Fruit fly (Drosophila melanogaster) whole organism, embryonic: Measurements from ENCODE around the gene CG5644.

Experiments used
- ATbp ChIP-seq: fragments of 200-800 bp; sonication (Bioruptor generic); optimal IDR thresholded peaks from 2 replicates; lab custom pipeline; 2017; ENCODE audit warnings: missing biosample characterization, mild to moderate bottlenecking, missing genetic modification characterization, missing genetic modification reagents
- Blimp-1 ChIP-seq: fragments of 200-800 bp; sonication (Bioruptor generic); optimal IDR thresholded peaks from 3 replicates; lab custom pipeline; 2018; ENCODE audit warnings: missing biosample characterization, missing genetic modification characterization, mild to moderate bottlenecking, moderate library complexity, missing genetic modification reagents
- CG11723 ChIP-seq: fragments of 200-800 bp; sonication (Bioruptor generic); optimal IDR thresholded peaks from 2 replicates; lab custom pipeline; 2017; ENCODE audit warnings: missing biosample characterization, mild to moderate bottlenecking, missing genetic modification characterization
- CG12659 ChIP-seq: fragments of 200-800 bp; sonication (Bioruptor generic); optimal IDR thresholded peaks from 3 replicates; lab custom pipeline; 2017; ENCODE audit warnings: mild to moderate bottlenecking, missing biosample characterization, missing genetic modification reagents, missing genetic modification characterization
- CG15479 ChIP-seq: fragments of 200-800 bp; sonication (Bioruptor generic); optimal IDR thresholded peaks from 3 replicates; lab custom pipeline; 2019; ENCODE audit warnings: missing biosample characterization, mild to moderate bottlenecking, missing genetic modification characterization, moderate library complexity
- CG16815 ChIP-seq: fragments of 200-800 bp; sonication (Bioruptor generic); optimal IDR thresholded peaks from 3 replicates; lab custom pipeline; 2017; ENCODE audit warnings: missing biosample characterization, mild to moderate bottlenecking, missing genetic modification characterization
- CG18764 ChIP-seq: fragments of 200-800 bp; sonication (Bioruptor generic); optimal IDR thresholded peaks from 3 replicates; lab custom pipeline; 2016; ENCODE audit warnings: missing biosample characterization, missing genetic modification characterization
- CG2678 ChIP-seq: fragments of 200-800 bp; sonication (Bioruptor generic); optimal IDR thresholded peaks from 3 replicates; lab custom pipeline; 2019; ENCODE audit warnings: missing biosample characterization, mild to moderate bottlenecking, missing genetic modification characterization, moderate library complexity
- CG2712 ChIP-seq: fragments of 200-800 bp; optimal IDR thresholded peaks from 3 replicates; lab custom pipeline; 2019; ENCODE audit warnings: missing biosample characterization, mild to moderate bottlenecking, missing genetic modification characterization, moderate library complexity
- CG2889 ChIP-seq: fragments of 200-800 bp; sonication (Bioruptor generic); IDR thresholded peaks from 3 replicates; pipeline ENCODE4 v1.3.6; 2022; ENCODE audit warnings: missing biosample characterization, missing genetic modification characterization
- CG31224 ChIP-seq: fragments of 200-800 bp; sonication (Bioruptor generic); IDR thresholded peaks from 2 replicates; pipeline ENCODE4 v1.3.6; 2022; ENCODE audit warnings: missing biosample characterization, missing genetic modification characterization
- CG3163 ChIP-seq: fragments of 200-800 bp; sonication (Bioruptor generic); optimal IDR thresholded peaks from 3 replicates; lab custom pipeline; 2016; ENCODE audit warnings: missing biosample characterization, missing genetic modification characterization
- CG32767 ChIP-seq: fragments of 200-800 bp; sonication (Bioruptor generic); IDR thresholded peaks from 2 replicates; pipeline ENCODE4 v1.3.6; 2022; ENCODE audit warnings: missing biosample characterization, missing genetic modification characterization
- CG32772 ChIP-seq: fragments of 200-800 bp; sonication (Bioruptor generic); IDR thresholded peaks from 2 replicates; pipeline ENCODE4 v1.3.6; 2022; ENCODE audit warnings: missing biosample characterization, missing genetic modification characterization
- CG33557 ChIP-seq: fragments of 200-800 bp; sonication (Bioruptor generic); optimal IDR thresholded peaks from 2 replicates; lab custom pipeline; 2019; ENCODE audit warnings: missing biosample characterization, mild to moderate bottlenecking, missing genetic modification characterization, moderate library complexity
- CG3407 ChIP-seq: fragments of 200-800 bp; sonication (Bioruptor generic); optimal IDR thresholded peaks from 2 replicates; lab custom pipeline; 2018; ENCODE audit warnings: missing biosample characterization, mild to moderate bottlenecking, missing genetic modification characterization
- CG3838 ChIP-seq: fragments of 200-800 bp; sonication (Bioruptor generic); optimal IDR thresholded peaks from 3 replicates; lab custom pipeline; 2016; ENCODE audit warnings: missing biosample characterization, missing genetic modification characterization
- CG3995 ChIP-seq: fragments of 200-800 bp; sonication (Bioruptor generic); optimal IDR thresholded peaks from 3 replicates; lab custom pipeline; 2016; ENCODE audit warnings: missing biosample characterization, missing genetic modification characterization
- CG6791 ChIP-seq: fragments of 200-800 bp; sonication (Bioruptor generic); IDR thresholded peaks from 3 replicates; pipeline ENCODE4 v1.3.6; 2022; ENCODE audit warnings: missing biosample characterization, missing genetic modification characterization; ENCODE audit not compliant: partially characterized antibody
- CG9215 ChIP-seq: fragments of 200-800 bp; sonication (Bioruptor generic); IDR thresholded peaks from 2 replicates; pipeline ENCODE4 v1.3.6; 2022; ENCODE audit warnings: missing biosample characterization, missing genetic modification characterization
- CG9727 ChIP-seq: fragments of 200-800 bp; sonication (Bioruptor generic); optimal IDR thresholded peaks from 3 replicates; lab custom pipeline; 2017; ENCODE audit warnings: missing biosample characterization, mild to moderate bottlenecking, missing genetic modification characterization
- CoRest ChIP-seq: fragments of 200-800 bp; sonication (Bioruptor generic); optimal IDR thresholded peaks from 3 replicates; lab custom pipeline; 2018; ENCODE audit warnings: missing biosample characterization, mild to moderate bottlenecking, missing genetic modification characterization, moderate library complexity
- E2f2 ChIP-seq: fragments of 200-800 bp; sonication (Bioruptor generic); IDR thresholded peaks from 2 replicates; pipeline ENCODE4 v1.3.6; 2022; ENCODE audit warnings: missing biosample characterization, missing genetic modification characterization
- Fer1 ChIP-seq: fragments of 200-800 bp; sonication (Bioruptor generic); optimal IDR thresholded peaks from 2 replicates; lab custom pipeline; 2017; ENCODE audit warnings: missing biosample characterization, mild to moderate bottlenecking, missing genetic modification characterization
- Gsc ChIP-seq: fragments of 200-800 bp; sonication (Bioruptor generic); IDR thresholded peaks from 2 replicates; pipeline ENCODE4 v1.3.6; 2022; ENCODE audit warnings: missing biosample characterization, missing genetic modification characterization
- HmgD ChIP-seq: fragments of 200-800 bp; sonication (Bioruptor generic); optimal IDR thresholded peaks from 3 replicates; lab custom pipeline; 2016; ENCODE audit warnings: missing biosample characterization, missing genetic modification characterization
- Hr39 ChIP-seq: fragments of >200 bp; optimal IDR thresholded peaks from 2 replicates; lab custom pipeline; 2017
- Hr51 ChIP-seq, 2 experiments: fragments of 200-800 bp; sonication (Bioruptor generic); optimal IDR thresholded peaks; 2 replicates in 1 of 2; 3 replicates in 1 of 2; lab custom pipeline; 2016 to 2018; ENCODE audit warnings: missing biosample characterization in 2 of 2, missing genetic modification characterization in 2 of 2, mild to moderate bottlenecking in 1 of 2, moderate library complexity in 1 of 2
- Lpt ChIP-seq: fragments of >200 bp; optimal IDR thresholded peaks from 2 replicates; lab custom pipeline; 2018; ENCODE audit warnings: missing biosample characterization, missing genetic modification characterization
- MBD-R2 ChIP-seq: fragments of 200-800 bp; sonication (Bioruptor generic); IDR thresholded peaks from 2 replicates; pipeline ENCODE4 v1.3.6; 2022; ENCODE audit warnings: missing biosample characterization, missing genetic modification characterization
- NK7.1 ChIP-seq: fragments of 200-800 bp; sonication (Bioruptor generic); optimal IDR thresholded peaks from 3 replicates; lab custom pipeline; 2016; ENCODE audit warnings: missing biosample characterization, missing genetic modification characterization
- abd-A ChIP-seq: fragments of 200-800 bp; sonication (Bioruptor generic); optimal IDR thresholded peaks from 3 replicates; lab custom pipeline; 2019; ENCODE audit warnings: missing biosample characterization, mild to moderate bottlenecking, missing genetic modification characterization, moderate library complexity
- ci ChIP-seq: fragments of 200-800 bp; sonication (Bioruptor generic); IDR thresholded peaks from 3 replicates; pipeline ENCODE4 v1.3.6; 2022; ENCODE audit warnings: missing biosample characterization, missing genetic modification characterization
- dati ChIP-seq: fragments of 200-800 bp; sonication (Bioruptor generic); IDR thresholded peaks from 2 replicates; pipeline ENCODE4 v1.3.6; 2022; ENCODE audit warnings: missing biosample characterization, missing genetic modification characterization
- dmrt11E ChIP-seq: fragments of 200-800 bp; sonication (Bioruptor generic); optimal IDR thresholded peaks from 3 replicates; lab custom pipeline; 2018; ENCODE audit warnings: missing biosample characterization, mild to moderate bottlenecking, missing genetic modification characterization, moderate library complexity
- dpn ChIP-seq, 2 experiments: fragments of 200-800 bp; sonication (Bioruptor generic); optimal IDR thresholded peaks; 3 replicates each; lab custom pipeline; 2016; ENCODE audit warnings: missing biosample characterization in 2 of 2, missing genetic modification characterization in 2 of 2
- eyg ChIP-seq: fragments of 200-800 bp; sonication (Bioruptor generic); optimal IDR thresholded peaks from 3 replicates; lab custom pipeline; 2016; ENCODE audit warnings: missing biosample characterization, missing genetic modification characterization
- fd3F ChIP-seq: fragments of 200-800 bp; sonication (Bioruptor generic); optimal IDR thresholded peaks from 2 replicates; lab custom pipeline; 2018; ENCODE audit warnings: missing biosample characterization, mild to moderate bottlenecking, missing genetic modification characterization, moderate library complexity
- gfzf ChIP-seq: fragments of 200-800 bp; sonication (Bioruptor generic); optimal IDR thresholded peaks from 2 replicates; lab custom pipeline; 2016; ENCODE audit warnings: missing biosample characterization, mild to moderate bottlenecking, missing genetic modification characterization, moderate library complexity
- inv ChIP-seq: fragments of 200-800 bp; sonication (Bioruptor generic); IDR thresholded peaks from 2 replicates; pipeline ENCODE4 v1.3.6; 2022; ENCODE audit warnings: missing biosample characterization, missing genetic modification characterization; ENCODE audit not compliant: partially characterized antibody
- jing ChIP-seq: fragments of 200-800 bp; sonication (Bioruptor generic); optimal IDR thresholded peaks from 2 replicates; lab custom pipeline; 2018; ENCODE audit warnings: missing biosample characterization, mild to moderate bottlenecking, missing genetic modification characterization
- lbe ChIP-seq: fragments of 200-800 bp; sonication (Bioruptor generic); optimal IDR thresholded peaks from 2 replicates; lab custom pipeline; 2016; ENCODE audit warnings: missing biosample characterization, mild to moderate bottlenecking, missing genetic modification characterization
- nerfin-2 ChIP-seq: fragments of 200-800 bp; sonication (Bioruptor generic); IDR thresholded peaks from 2 replicates; pipeline ENCODE4 v1.3.6; 2022; ENCODE audit warnings: missing biosample characterization, missing genetic modification characterization; ENCODE audit not compliant: partially characterized antibody
- schlank ChIP-seq: fragments of 200-800 bp; sonication (Bioruptor generic); optimal IDR thresholded peaks from 2 replicates; lab custom pipeline; 2018; ENCODE audit warnings: missing biosample characterization, mild to moderate bottlenecking, missing genetic modification characterization
- slou ChIP-seq: fragments of 200-800 bp; sonication (Bioruptor generic); optimal IDR thresholded peaks from 3 replicates; lab custom pipeline; 2016; ENCODE audit warnings: missing biosample characterization, missing genetic modification characterization
- sna ChIP-seq: fragments of 200-800 bp; sonication (Bioruptor generic); IDR thresholded peaks from 2 replicates; pipeline ENCODE4 v1.3.6; 2022; ENCODE audit warnings: missing biosample characterization, missing genetic modification characterization; ENCODE audit not compliant: partially characterized antibody
- stc ChIP-seq: fragments of 200-800 bp; sonication (Bioruptor generic); IDR thresholded peaks from 2 replicates; pipeline ENCODE4 v1.3.6; 2022; ENCODE audit warnings: missing biosample characterization, missing genetic modification characterization
- tgo ChIP-seq: fragments of 200-800 bp; sonication (Bioruptor generic); IDR thresholded peaks from 3 replicates; pipeline ENCODE4 v1.3.6; 2022; ENCODE audit warnings: missing biosample characterization, missing genetic modification characterization
- unpg ChIP-seq: fragments of 200-800 bp; sonication (Bioruptor generic); optimal IDR thresholded peaks from 3 replicates; lab custom pipeline; 2018; ENCODE audit warnings: missing biosample characterization, mild to moderate bottlenecking, missing genetic modification characterization, moderate library complexity
- wdn ChIP-seq: fragments of 200-800 bp; sonication (Bioruptor generic); IDR thresholded peaks from 2 replicates; pipeline ENCODE4 v1.3.6; 2022; ENCODE audit warnings: missing biosample characterization, missing genetic modification characterization

CG5644 gene

dm6 chr3L:8953962-8954647, 25.6 kb downstream of the CG5644 start, which contains the start of the genes CG43783 and orb2 (continued):
- no peak for TF ChIP-seq wdn (GFP tag; lab: Robert Waterston, UW)
- TF ChIP-seq CoRest: no peak
- TF ChIP-seq gfzf (GFP tag; lab: Kevin White, UChicago): peak; percentile 13
- no peak for TF ChIP-seq CG2712 (tag; lab: Kevin White, UChicago)
- no peak for TF ChIP-seq CG33557
- TF ChIP-seq NK7.1 (GFP tag; lab: Kevin White, UChicago): no peak
- TF ChIP-seq inv: no peak
- TF ChIP-seq CG11723 (GFP tag; lab: Kevin White, UChicago): no peak
- TF ChIP-seq CG16815 (GFP tag; lab: Kevin White, UChicago): no peak
- TF ChIP-seq dpn (GFP tag; optimal IDR thresholded peaks at IDR 0.05; lab: Kevin White, UChicago): no peak
- TF ChIP-seq CG9727 (GFP tag; lab: Kevin White, UChicago): no peak
- no peak for TF ChIP-seq abd-A (tag; lab: Kevin White, UChicago)
- TF ChIP-seq Gsc (GFP tag; lab: Robert Waterston, UW): no peak
- no peak for TF ChIP-seq Blimp-1 (GFP tag; lab: Kevin White, UChicago)
- TF ChIP-seq CG3163 (GFP tag; lab: Kevin White, UChicago): no peak
- no peak for TF ChIP-seq Hr51 (GFP tag; optimal IDR thresholded peaks at IDR 0.05; lab: Kevin White, UChicago)
- TF ChIP-seq CG31224: no peak
- TF ChIP-seq HmgD (GFP tag; lab: Kevin White, UChicago): no peak
- TF ChIP-seq ATbp (GFP tag; lab: Kevin White, UChicago): no peak
- TF ChIP-seq stc: no peak
- TF ChIP-seq CG2889 (GFP tag; lab: Robert Waterston, UW): no peak
- no peak for TF ChIP-seq CG32772 (GFP tag; lab: Robert Waterston, UW)
- no peak for TF ChIP-seq ci (GFP tag; lab: Robert Waterston, UW)
- TF ChIP-seq E2f2: peak; percentile 89
- no peak for TF ChIP-seq fd3F (GFP tag; lab: Kevin White, UChicago)
- peak; percentile 66; the same call in 2 of the 3 replicates for TF ChIP-seq CG6791 (GFP tag; lab: Robert Waterston, UW)
- TF ChIP-seq CG3407 (GFP tag; lab: Kevin White, UChicago): no peak
- TF ChIP-seq Lpt (GFP tag; lab: Kevin White, UChicago): no peak
- peak; percentile 71; the same call in 1 of the 2 replicates for TF ChIP-seq sna (GFP tag; lab: Robert Waterston, UW)
- no peak for TF ChIP-seq eyg
- no peak for TF ChIP-seq CG15479
- no peak for TF ChIP-seq Fer1
- TF ChIP-seq schlank (tag; lab: Kevin White, UChicago): no peak
- no peak for TF ChIP-seq CG2678 (tag; lab: Kevin White, UChicago)
- TF ChIP-seq CG18764: no peak
- no peak for TF ChIP-seq CG32767 (GFP tag; lab: Robert Waterston, UW)
- TF ChIP-seq CG3838 (GFP tag; lab: Kevin White, UChicago): no peak
- TF ChIP-seq unpg (GFP tag; lab: Kevin White, UChicago): no peak
- no peak for TF ChIP-seq slou (GFP tag; lab: Kevin White, UChicago)
- TF ChIP-seq tgo (GFP tag; lab: Robert Waterston, UW): no peak
- TF ChIP-seq CG12659: peak; percentile 4
- no peak for TF ChIP-seq Hr39 (lab: Kevin White, UChicago)
- no peak for TF ChIP-seq CG9215 (GFP tag; lab: Robert Waterston, UW)
- TF ChIP-seq dati (GFP tag; lab: Robert Waterston, UW): no peak
- TF ChIP-seq dmrt11E (tag; lab: Kevin White, UChicago): no peak
- TF ChIP-seq MBD-R2 (GFP tag; lab: Robert Waterston, UW): no peak
- no peak for TF ChIP-seq CG3995 (GFP tag; lab: Kevin White, UChicago)
- no peak for TF ChIP-seq jing (GFP tag; lab: Kevin White, UChicago)
- TF ChIP-seq nerfin-2 (GFP tag; lab: Robert Waterston, UW): peak; percentile 46; the same call in 1 of the 2 replicates
- TF ChIP-seq lbe (GFP tag; lab: Kevin White, UChicago): no peak
